Worm (Caenorhabditis elegans): ENCODE measurements around the gene ife-1.

DNA sequence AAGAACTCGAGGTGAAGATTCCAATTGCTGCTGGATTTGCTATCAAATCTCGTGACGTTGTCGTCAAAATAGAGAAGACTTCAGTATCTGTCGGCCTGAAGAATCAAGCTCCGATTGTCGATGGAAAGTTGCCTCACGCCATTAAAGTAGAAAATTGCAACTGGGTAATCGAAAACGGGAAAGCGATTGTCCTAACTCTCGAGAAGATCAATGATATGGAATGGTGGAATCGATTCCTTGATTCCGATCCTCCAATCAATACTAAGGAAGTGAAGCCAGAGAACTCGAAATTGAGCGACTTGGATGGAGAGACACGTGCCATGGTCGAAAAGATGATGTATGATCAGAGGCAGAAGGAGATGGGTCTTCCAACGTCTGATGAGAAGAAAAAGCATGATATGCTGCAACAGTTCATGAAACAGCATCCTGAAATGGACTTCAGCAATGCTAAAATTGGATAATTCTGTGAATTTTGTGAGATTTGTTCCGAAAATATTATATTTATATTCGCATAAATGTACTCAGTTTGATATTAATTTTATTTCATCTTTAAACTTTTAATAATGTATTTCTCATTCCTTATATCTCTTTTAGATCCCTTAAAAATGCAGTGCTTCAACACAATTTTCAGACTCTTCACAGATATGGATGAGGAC is 1.0 kb upstream of the ife-1 start, which contains the start of gene dro-1:
- TF ChIP-seq unc-62 (GFP tag; optimal IDR thresholded peaks at IDR 0.05) (no peak), elt-1 (tag; optimal IDR thresholded peaks at IDR 0.05; ENCODE audit: borderline replicate concordance, insufficient read depth) (no peak), mab-5 (tag; optimal IDR thresholded peaks at IDR 0.05) (no peak), ces-1 (GFP tag; optimal IDR thresholded peaks at IDR 0.05) (no peak), nhr-12 (tag; optimal IDR thresholded peaks at IDR 0.05) (no peak), lsy-2 (tag; optimal IDR thresholded peaks at IDR 0.05) (no peak), lin-32 (GFP tag; optimal IDR thresholded peaks at IDR 0.05) (no peak), drap-1 (GFP tag; optimal IDR thresholded peaks at IDR 0.05) (no peak), mep-1 (tag; optimal IDR thresholded peaks at IDR 0.05) (no peak), unc-120 (tag; optimal IDR thresholded peaks at IDR 0.05; ENCODE audit: poor library complexity, severe bottlenecking) (no peak), nhr-237 (tag; optimal IDR thresholded peaks at IDR 0.05) (no peak), nhr-2 (tag; optimal IDR thresholded peaks at IDR 0.05) (no peak), zip-8 (tag; optimal IDR thresholded peaks at IDR 0.05) (no peak)
